Fruit fly (Drosophila melanogaster): ENCODE measurements around the gene CG9801.

CG9801 gene

DNA sequence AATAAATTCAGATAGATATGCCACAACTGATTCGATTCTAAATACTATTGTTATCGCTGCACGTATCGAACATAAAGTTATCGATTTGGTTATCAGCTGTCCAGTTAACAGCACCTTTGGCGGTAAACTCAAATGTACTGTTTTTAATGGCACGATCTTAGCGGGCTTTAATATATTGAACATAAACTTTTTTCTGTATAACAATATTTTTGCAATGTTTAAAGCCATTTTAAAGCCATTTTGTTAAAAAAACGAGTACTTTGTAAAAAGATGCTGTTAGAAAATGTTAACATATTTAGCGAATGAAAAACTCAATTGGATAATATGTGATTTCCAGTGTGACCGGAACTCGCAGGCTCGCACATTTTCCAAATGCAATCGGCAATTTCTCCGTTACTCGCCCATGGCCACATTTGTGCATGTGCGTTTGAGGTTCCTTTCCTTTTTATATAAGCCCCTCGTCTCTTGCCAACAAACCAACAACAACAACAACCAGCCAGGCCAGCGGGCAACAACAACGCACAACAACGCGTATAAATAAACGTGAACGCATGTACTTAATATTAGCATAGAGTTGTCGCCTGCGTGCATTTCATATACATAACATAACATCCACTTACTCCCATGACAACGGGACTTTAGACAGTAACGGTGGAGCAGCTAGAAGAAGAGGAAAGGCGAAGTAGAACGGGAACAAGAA, 31.5 kb downstream of the CG9801 start, which contains the start of gene TMEM216 (continued):
- TF ChIP-seq cwo (GFP tag; optimal IDR thresholded peaks at IDR 0.05) = no peak
- TF ChIP-seq CG1233 (GFP tag; optimal IDR thresholded peaks at IDR 0.05) = no peak
- no peak for TF ChIP-seq Adf1 (GFP tag; IDR thresholded peaks at IDR 0.05)
- TF ChIP-seq CG13624 (GFP tag; optimal IDR thresholded peaks at IDR 0.05) = no peak
- no peak for TF ChIP-seq fd96Cb (tag; optimal IDR thresholded peaks at IDR 0.05)
- no peak for TF ChIP-seq CG30403 (GFP tag; optimal IDR thresholded peaks at IDR 0.05)
- TF ChIP-seq scrt (GFP tag; optimal IDR thresholded peaks at IDR 0.05) = no peak
- TF ChIP-seq stc (GFP tag; IDR thresholded peaks at IDR 0.05) = no peak
- no peak for TF ChIP-seq Asciz (GFP tag; optimal IDR thresholded peaks at IDR 0.05)
- no peak for TF ChIP-seq lov (optimal IDR thresholded peaks at IDR 0.05)
- TF ChIP-seq lov (GFP tag; IDR thresholded peaks at IDR 0.05) = no peak
- TF ChIP-seq CG31224 (GFP tag; IDR thresholded peaks at IDR 0.05) = no peak
- TF ChIP-seq CG14441 (GFP tag; IDR thresholded peaks at IDR 0.05) = no peak
- peak; percentile 24 for TF ChIP-seq gro (GFP tag; optimal IDR thresholded peaks at IDR 0.05)
- no peak for TF ChIP-seq CG11696 (GFP tag; IDR thresholded peaks at IDR 0.05)
- no peak for TF ChIP-seq Ada2b (GFP tag; IDR thresholded peaks at IDR 0.05)
- no peak for TF ChIP-seq zfh2 (GFP tag; optimal IDR thresholded peaks at IDR 0.05)
- TF ChIP-seq Sox102F (GFP tag; optimal IDR thresholded peaks at IDR 0.05) = no peak
- no peak for TF ChIP-seq Atf6 (GFP tag; IDR thresholded peaks at IDR 0.05)
- no peak for TF ChIP-seq CG13894 (tag; optimal IDR thresholded peaks at IDR 0.05)
- TF ChIP-seq CG31365 (tag; optimal IDR thresholded peaks at IDR 0.05) = no peak
- TF ChIP-seq exex (tag; optimal IDR thresholded peaks at IDR 0.05) = no peak
- no peak for TF ChIP-seq kni (GFP tag; optimal IDR thresholded peaks at IDR 0.05)
- TF ChIP-seq Hand (GFP tag; optimal IDR thresholded peaks at IDR 0.05) = no peak
- TF ChIP-seq Drgx (GFP tag; IDR thresholded peaks at IDR 0.05) = no peak
- TF ChIP-seq gem (tag; optimal IDR thresholded peaks at IDR 0.05) = no peak
- TF ChIP-seq prd (optimal IDR thresholded peaks at IDR 0.05) = no peak
- no peak for TF ChIP-seq prd (GFP tag; IDR thresholded peaks at IDR 0.05)
- no peak for TF ChIP-seq CG10565 (GFP tag; optimal IDR thresholded peaks at IDR 0.05)
- no peak for TF ChIP-seq Gsc (GFP tag; IDR thresholded peaks at IDR 0.05)
- TF ChIP-seq CG2875 (GFP tag; optimal IDR thresholded peaks at IDR 0.05) = no peak
- no peak for TF ChIP-seq CG8089 (GFP tag; optimal IDR thresholded peaks at IDR 0.05)
- no peak for TF ChIP-seq CG4730 (GFP tag; IDR thresholded peaks at IDR 0.05)
- peak; percentile 36; the same call in 1 of the 2 replicates for TF ChIP-seq MBD-R2 (GFP tag; IDR thresholded peaks at IDR 0.05)
- TF ChIP-seq Hr39 (optimal IDR thresholded peaks at IDR 0.05) = no peak
- TF ChIP-seq Rx (GFP tag; IDR thresholded peaks at IDR 0.05) = no peak
- TF ChIP-seq bab2 (GFP tag; optimal IDR thresholded peaks at IDR 0.05) = no peak
- 0 out of 3 replicates have a peak, but pooled peaks have one; percentile 5 for TF ChIP-seq row (GFP tag; IDR thresholded peaks at IDR 0.05)
- no peak for TF ChIP-seq peb (GFP tag; IDR thresholded peaks at IDR 0.05)
- no peak for TF ChIP-seq Doc2 (GFP tag; IDR thresholded peaks at IDR 0.05)
- no peak for TF ChIP-seq slp2 (GFP tag; optimal IDR thresholded peaks at IDR 0.05)
- TF ChIP-seq CG15601 (tag; optimal IDR thresholded peaks at IDR 0.05) = no peak
- no peak for TF ChIP-seq Optix (GFP tag; IDR thresholded peaks at IDR 0.05)
- no peak for TF ChIP-seq wek (GFP tag; optimal IDR thresholded peaks at IDR 0.05)
- TF ChIP-seq CG8478 (optimal IDR thresholded peaks at IDR 0.05) = no peak
- TF ChIP-seq wdn (GFP tag; IDR thresholded peaks at IDR 0.05) = no peak
- no peak for TF ChIP-seq psq (GFP tag; optimal IDR thresholded peaks at IDR 0.05)
- TF ChIP-seq Hr78 (GFP tag; optimal IDR thresholded peaks at IDR 0.05) = no peak
- no peak for TF ChIP-seq CG4854 (GFP tag; optimal IDR thresholded peaks at IDR 0.05)
- TF ChIP-seq az2 (GFP tag; optimal IDR thresholded peaks at IDR 0.05) = no peak
- no peak for TF ChIP-seq CG18262 (tag; optimal IDR thresholded peaks at IDR 0.05)
- no peak for TF ChIP-seq CG12744 (GFP tag; optimal IDR thresholded peaks at IDR 0.05)
